Fruit fly (Drosophila melanogaster): ENCODE measurements around the gene Lasp.
A peak's percentile ranks its signal among the peaks of the same experiment; 100 is the strongest.

The Lasp gene

dm6 chr3L:16697069-16697468, 14.4 kb downstream of the Lasp start:
- TF ChIP-seq Smox (GFP tag; optimal IDR thresholded peaks at IDR 0.05) (peak; percentile 9), spab (GFP tag; optimal IDR thresholded peaks at IDR 0.05) (no peak), Hr39 (GFP tag; optimal IDR thresholded peaks at IDR 0.05) (peak; percentile 11), CG3919 (GFP tag; optimal IDR thresholded peaks at IDR 0.05) (no peak), Gug (GFP tag; IDR thresholded peaks at IDR 0.05) (no peak), Met (GFP tag; optimal IDR thresholded peaks at IDR 0.05) (no peak), CG8632 (GFP tag; optimal IDR thresholded peaks at IDR 0.05) (no peak), Sox102F (GFP tag; optimal IDR thresholded peaks at IDR 0.05) (peak; percentile 18), CG7368 (GFP tag; optimal IDR thresholded peaks at IDR 0.05) (no peak), CG8319 (GFP tag; optimal IDR thresholded peaks at IDR 0.05) (no peak), acj6 (GFP tag; optimal IDR thresholded peaks at IDR 0.05) (peak; percentile 21), esn (GFP tag; optimal IDR thresholded peaks at IDR 0.05) (peak; percentile 33), salr (GFP tag; optimal IDR thresholded peaks at IDR 0.05) (peak in 1 of 2 experiments; percentile 11), CG1621 (tag; optimal IDR thresholded peaks at IDR 0.05) (no peak), CG9139 (GFP tag; optimal IDR thresholded peaks at IDR 0.05) (no peak), topi (GFP tag; optimal IDR thresholded peaks at IDR 0.05) (no peak), CG6808 (GFP tag; optimal IDR thresholded peaks at IDR 0.05) (no peak), CG11762 (GFP tag; optimal IDR thresholded peaks at IDR 0.05; ENCODE audit: insufficient read depth) (no peak), Hr4 (GFP tag; optimal IDR thresholded peaks at IDR 0.05) (no peak), CG16779 (tag; optimal IDR thresholded peaks at IDR 0.05) (no peak), CG4318 (GFP tag; optimal IDR thresholded peaks at IDR 0.05) (no peak), lz (GFP tag; optimal IDR thresholded peaks at IDR 0.05) (no peak), Lpt (GFP tag; optimal IDR thresholded peaks at IDR 0.05) (no peak), Ets21C (GFP tag; optimal IDR thresholded peaks at IDR 0.05) (no peak), CG10631 (GFP tag; optimal IDR thresholded peaks at IDR 0.05) (peak; percentile 17), CG10669 (GFP tag; optimal IDR thresholded peaks at IDR 0.05) (no peak), cyc (GFP tag; optimal IDR thresholded peaks at IDR 0.05) (no peak), Ets96B (tag; optimal IDR thresholded peaks at IDR 0.05) (no peak), Eip93F (GFP tag; optimal IDR thresholded peaks at IDR 0.05) (no peak), Eip75B (GFP tag; optimal IDR thresholded peaks at IDR 0.05) (no peak), net (GFP tag; optimal IDR thresholded peaks at IDR 0.05) (no peak), achi (GFP tag; optimal IDR thresholded peaks at IDR 0.05) (peak; percentile 39), CG6792 (GFP tag; optimal IDR thresholded peaks at IDR 0.05) (no peak), Sox14 (GFP tag; optimal IDR thresholded peaks at IDR 0.05) (no peak), Sox15 (GFP tag; optimal IDR thresholded peaks at IDR 0.05) (no peak), CG6854 (GFP tag; optimal IDR thresholded peaks at IDR 0.05) (no peak), eg (GFP tag; IDR thresholded peaks at IDR 0.05) (peak; percentile 71), Hr38 (GFP tag; optimal IDR thresholded peaks at IDR 0.05) (no peak), dsx (GFP tag; optimal IDR thresholded peaks at IDR 0.05; ENCODE audit: poor library complexity, severe bottlenecking) (no peak), CG8119 (GFP tag; IDR thresholded peaks at IDR 0.05) (peak; percentile 62), svp (GFP tag) (no peak), pdm3 (GFP tag; optimal IDR thresholded peaks at IDR 0.05) (peak; percentile 5), CG15336 (GFP tag; IDR thresholded peaks at IDR 0.05) (peak; percentile 76), vri (GFP tag; optimal IDR thresholded peaks at IDR 0.05) (no peak), CG11902 (GFP tag; optimal IDR thresholded peaks at IDR 0.05) (no peak), CG31627 (GFP tag; optimal IDR thresholded peaks at IDR 0.05) (no peak), OdsH (GFP tag; optimal IDR thresholded peaks at IDR 0.05) (peak; percentile 27), CG6163 (GFP tag; IDR thresholded peaks at IDR 0.05) (peak; percentile 22; the same call in 1 of the 3 replicates), CG3032 (tag; optimal IDR thresholded peaks at IDR 0.05) (no peak), CG32006 (GFP tag; optimal IDR thresholded peaks at IDR 0.05) (peak; percentile 57), fd59A (GFP tag; optimal IDR thresholded peaks at IDR 0.05) (no peak), CG6276 (GFP tag; optimal IDR thresholded peaks at IDR 0.05) (peak; percentile 11), Eip78C (GFP tag) (peak; percentile 55)
